Worm (Caenorhabditis elegans) whole organism, young adult: ENCODE data around the gene F11A5.5.

Experiments
- B0035.1 ChIP-seq: sonication (generic microtip); optimal IDR thresholded peaks from 2 replicates; lab custom pipeline; 2016; ENCODE audit warnings: missing genetic modification characterization, mild to moderate bottlenecking, missing compliant biosample characterization, missing genotype, missing genetic modification reagents
- B0336.3 ChIP-seq: fragments of 200-800 bp; sonication (Bioruptor generic); IDR thresholded peaks from 2 replicates; pipeline ENCODE4 v1.3.6; 2022; ENCODE audit warnings: missing genetic modification characterization, missing compliant biosample characterization
- D2030.7 ChIP-seq: fragments of 200-800 bp; sonication (Bioruptor generic); IDR thresholded peaks from 2 replicates; pipeline ENCODE4 v1.3.6; 2022; ENCODE audit warnings: missing genetic modification reagents, missing genetic modification characterization, missing compliant biosample characterization
- F52B5.7 ChIP-seq: sonication (generic microtip); optimal IDR thresholded peaks from 2 replicates; lab custom pipeline; 2016; ENCODE audit warnings: mild to moderate bottlenecking, missing genetic modification characterization, missing compliant biosample characterization
- F57A8.1 ChIP-seq: fragments of 200-800 bp; sonication (Bioruptor generic); optimal IDR thresholded peaks from 2 replicates; lab custom pipeline; 2018; ENCODE audit warnings: mild to moderate bottlenecking, missing genetic modification characterization, moderate library complexity, missing compliant biosample characterization
- Y53F4B.3 ChIP-seq: fragments of 200-800 bp; sonication (Bioruptor generic); IDR thresholded peaks from 2 replicates; pipeline ENCODE4 v1.3.6; 2022; ENCODE audit warnings: missing genetic modification reagents, missing genetic modification characterization, missing compliant biosample characterization
- Y67H2A.10 ChIP-seq: fragments of 200-800 bp; sonication (Bioruptor generic); conservative IDR thresholded peaks from 2 replicates; pipeline ENCODE4 v1.3.6; 2022; ENCODE audit warnings: missing genetic modification reagents, missing genetic modification characterization, missing compliant biosample characterization
- Y95B8A.8 ChIP-seq: fragments of 200-800 bp; sonication (Bioruptor generic); IDR thresholded peaks from 2 replicates; pipeline ENCODE4 v1.3.6; 2022; ENCODE audit warnings: missing genetic modification reagents, missing genetic modification characterization, missing compliant biosample characterization
- ama-1 ChIP-seq, 3 experiments: fragments of 150-350 bp in 1 of 3; sonication (generic microtip) in 2 of 3; optimal IDR thresholded peaks; 2 replicates each; lab custom pipeline; 2014 to 2018; ENCODE audit warnings: missing biosample characterization in 2 of 3, missing genetic modification characterization in 2 of 3, missing genetic modification reagents in 2 of 3
- aptf-2 ChIP-seq: fragments of 200-800 bp; sonication (Bioruptor generic); conservative IDR thresholded peaks from 2 replicates; pipeline ENCODE4 v1.3.6; 2022; ENCODE audit warnings: missing genetic modification reagents, missing genetic modification characterization, missing compliant biosample characterization
- atf-7 ChIP-seq: sonication (generic microtip); optimal IDR thresholded peaks from 2 replicates; lab custom pipeline; 2017; ENCODE audit warnings: mild to moderate bottlenecking, missing genetic modification characterization, missing compliant biosample characterization
- athp-1 ChIP-seq: sonication (generic microtip); optimal IDR thresholded peaks from 2 replicates; lab custom pipeline; 2017; ENCODE audit warnings: mild to moderate bottlenecking, missing genetic modification characterization, missing compliant biosample characterization
- attf-5 ChIP-seq: fragments of 200-800 bp; sonication (Bioruptor generic); optimal IDR thresholded peaks from 2 replicates; lab custom pipeline; 2018; ENCODE audit warnings: mild to moderate bottlenecking, missing genetic modification characterization, missing compliant biosample characterization
- cebp-2 ChIP-seq: fragments of 200-800 bp; sonication (Bioruptor generic); IDR thresholded peaks from 2 replicates; pipeline ENCODE4 v1.3.6; 2022; ENCODE audit warnings: missing genetic modification characterization, missing compliant biosample characterization
- ceh-79 ChIP-seq: sonication (generic microtip); optimal IDR thresholded peaks from 2 replicates; lab custom pipeline; 2017; ENCODE audit warnings: mild to moderate bottlenecking, missing genetic modification characterization, missing compliant biosample characterization
- ceh-91 ChIP-seq: fragments of 200-800 bp; sonication (Bioruptor generic); IDR thresholded peaks from 2 replicates; pipeline ENCODE4 v1.3.6; 2022; ENCODE audit warnings: missing genetic modification reagents, missing genetic modification characterization, missing compliant biosample characterization
- dpff-1 ChIP-seq: sonication (generic microtip); optimal IDR thresholded peaks from 2 replicates; lab custom pipeline; 2017; ENCODE audit warnings: mild to moderate bottlenecking, missing genetic modification characterization, missing compliant biosample characterization
- ekl-4 ChIP-seq: fragments of 200-800 bp; sonication (Bioruptor generic); IDR thresholded peaks from 2 replicates; pipeline ENCODE4 v1.3.6; 2022; ENCODE audit warnings: missing genetic modification reagents, missing genetic modification characterization, missing compliant biosample characterization
- hlh-12 ChIP-seq: sonication (generic microtip); optimal IDR thresholded peaks from 2 replicates; lab custom pipeline; 2016; ENCODE audit warnings: missing genetic modification characterization, missing compliant biosample characterization
- hlh-26 ChIP-seq: fragments of 200-800 bp; sonication (Bioruptor generic); conservative IDR thresholded peaks from 2 replicates; pipeline ENCODE4 v1.3.6; 2022; ENCODE audit warnings: missing genetic modification reagents, missing genetic modification characterization, missing compliant biosample characterization
- let-526 ChIP-seq: fragments of 200-800 bp; sonication (Bioruptor generic); IDR thresholded peaks from 2 replicates; pipeline ENCODE4 v1.3.6; 2022; ENCODE audit warnings: missing genetic modification reagents, missing genetic modification characterization, missing compliant biosample characterization
- lsl-1 ChIP-seq: fragments of 200-800 bp; sonication (Bioruptor generic); optimal IDR thresholded peaks from 2 replicates; lab custom pipeline; 2018; ENCODE audit warnings: mild to moderate bottlenecking, missing genetic modification characterization, moderate library complexity, missing compliant biosample characterization
- madf-6 ChIP-seq: fragments of 200-800 bp; sonication (Bioruptor generic); IDR thresholded peaks from 2 replicates; pipeline ENCODE4 v1.3.6; 2022; ENCODE audit warnings: missing genetic modification reagents, missing genetic modification characterization, missing compliant biosample characterization
- mcd-1 ChIP-seq: fragments of 200-800 bp; sonication (Bioruptor generic); IDR thresholded peaks from 2 replicates; pipeline ENCODE4 v1.3.6; 2022; ENCODE audit warnings: missing genetic modification reagents, missing genetic modification characterization, missing compliant biosample characterization
- mxl-1 ChIP-seq: sonication (generic microtip); optimal IDR thresholded peaks from 2 replicates; lab custom pipeline; 2016; ENCODE audit warnings: missing genetic modification characterization, missing compliant biosample characterization
- nhr-120 ChIP-seq: fragments of 200-800 bp; sonication (Bioruptor generic); IDR thresholded peaks from 2 replicates; pipeline ENCODE4 v1.3.6; 2022; ENCODE audit warnings: missing genetic modification characterization, missing compliant biosample characterization
- repo-1 ChIP-seq: sonication (generic microtip); optimal IDR thresholded peaks from 2 replicates; lab custom pipeline; 2017; ENCODE audit warnings: mild to moderate bottlenecking, missing genetic modification characterization, missing compliant biosample characterization
- snpc-1.1 ChIP-seq: sonication (generic microtip); optimal IDR thresholded peaks from 2 replicates; lab custom pipeline; 2017; ENCODE audit warnings: missing genetic modification characterization, mild to moderate bottlenecking, missing compliant biosample characterization, antibody characterized with exemption, moderate library complexity, missing genotype, missing genetic modification reagents; ENCODE audit not compliant: insufficient read depth
- tlf-1 ChIP-seq: fragments of 200-800 bp; sonication (Bioruptor generic); optimal IDR thresholded peaks from 2 replicates; lab custom pipeline; 2018; ENCODE audit warnings: mild to moderate bottlenecking, missing genetic modification characterization, missing compliant biosample characterization
- unc-130 ChIP-seq: sonication (generic microtip); optimal IDR thresholded peaks from 2 replicates; lab custom pipeline; 2016; ENCODE audit warnings: missing genetic modification reagents, missing genetic modification characterization, missing compliant biosample characterization
- zfh-2 ChIP-seq: fragments of 200-800 bp; sonication (Bioruptor generic); conservative IDR thresholded peaks from 2 replicates; pipeline ENCODE4 v1.3.6; 2022; ENCODE audit warnings: missing genetic modification reagents, missing genetic modification characterization, missing compliant biosample characterization
- ztf-28 ChIP-seq: fragments of 200-800 bp; sonication (Bioruptor generic); IDR thresholded peaks from 2 replicates; pipeline ENCODE4 v1.3.6; 2022; ENCODE audit warnings: missing genetic modification reagents, missing genetic modification characterization, missing compliant biosample characterization

Gene F11A5.5

ce11 chrV:16244078-16244477 is 46.0 kb downstream of the F11A5.5 start, which contains the start of gene srh-104:
TSS of gene srh-104 (minus strand) at chrV:16244178.
- TF ChIP-seq D2030.7 (GFP tag; lab: Robert Waterston, UW), result no peak
- TF ChIP-seq ceh-79, result no peak
- TF ChIP-seq cebp-2 (GFP tag; lab: Robert Waterston, UW), result no peak
- no peak for TF ChIP-seq ztf-28 (GFP tag; lab: Robert Waterston, UW)
- TF ChIP-seq ama-1 (optimal IDR thresholded peaks at IDR 0.05; lab: Kevin White, UChicago), result no peak
- TF ChIP-seq ama-1 (GFP tag; optimal IDR thresholded peaks at IDR 0.05; lab: Kevin White, UChicago), result no peak
- TF ChIP-seq mcd-1 (GFP tag; lab: Robert Waterston, UW), result no peak
- TF ChIP-seq B0336.3 (GFP tag; lab: Robert Waterston, UW), result no peak
- no peak for TF ChIP-seq snpc-1.1
- no peak for TF ChIP-seq Y53F4B.3 (GFP tag; lab: Robert Waterston, UW)

ce11 chrV:16246579-16246978 is 48.5 kb downstream of the F11A5.5 start, which contains the start of gene srh-95:
TSS of gene srh-95 (plus strand) at chrV:16246879.
- no peak for TF ChIP-seq lsl-1 (GFP tag; lab: Kevin White, UChicago)
- TF ChIP-seq F52B5.7 (tag; lab: Kevin White, UChicago), result no peak
- no peak for TF ChIP-seq hlh-26 (GFP tag; lab: Robert Waterston, UW)
- TF ChIP-seq ceh-91 (GFP tag; lab: Robert Waterston, UW), result no peak
- TF ChIP-seq mxl-1 (tag; lab: Kevin White, UChicago), result no peak
- no peak for TF ChIP-seq snpc-1.1
- TF ChIP-seq Y95B8A.8 (GFP tag; lab: Robert Waterston, UW), result no peak
- TF ChIP-seq zfh-2, result no peak
- no peak for TF ChIP-seq tlf-1 (GFP tag; lab: Kevin White, UChicago)
- no peak for TF ChIP-seq F57A8.1
- TF ChIP-seq athp-1 (tag; lab: Kevin White, UChicago), result no peak
- no peak for TF ChIP-seq madf-6
- TF ChIP-seq dpff-1 (tag; lab: Kevin White, UChicago), result no peak
- no peak for TF ChIP-seq hlh-12 (tag; lab: Kevin White, UChicago)
- TF ChIP-seq repo-1 (tag; lab: Kevin White, UChicago), result no peak
- no peak for TF ChIP-seq nhr-120 (GFP tag; lab: Robert Waterston, UW)
- no peak for TF ChIP-seq atf-7 (tag; lab: Kevin White, UChicago)
- TF ChIP-seq let-526 (GFP tag; lab: Robert Waterston, UW), result no peak
- TF ChIP-seq B0035.1 (tag; lab: Kevin White, UChicago), result no peak

- TF ChIP-seq Y67H2A.10 (GFP tag; lab: Robert Waterston, UW), result no peak
- no peak for TF ChIP-seq ceh-91 (GFP tag; lab: Robert Waterston, UW)
- TF ChIP-seq unc-130 (GFP tag; lab: Kevin White, UChicago), result no peak
- TF ChIP-seq aptf-2, result no peak
- no peak for TF ChIP-seq attf-5 (GFP tag; lab: Kevin White, UChicago)
- TF ChIP-seq ekl-4 (GFP tag; lab: Robert Waterston, UW), result no peak
These were observed 51.0 kb downstream of the F11A5.5 start for ce11 chrV:16249105-16249504.
